Fruit fly (Drosophila melanogaster) whole organism, pupa: ENCODE results near the gene Nepl19.

Experiments
- CG10348 ChIP-seq: fragments of 200-800 bp; sonication (Bioruptor generic); IDR thresholded peaks from 2 replicates; pipeline ENCODE4 v1.3.6; 2022; ENCODE audit warnings: missing biosample characterization, missing genetic modification characterization
- CG12605 ChIP-seq: fragments of 200-800 bp; sonication (Bioruptor generic); IDR thresholded peaks from 2 replicates; pipeline ENCODE4 v1.3.6; 2022; ENCODE audit warnings: missing biosample characterization, missing genetic modification characterization
- CG13204 ChIP-seq: fragments of 200-800 bp; sonication (Bioruptor generic); optimal IDR thresholded peaks from 2 replicates; lab custom pipeline; 2018; ENCODE audit warnings: missing biosample characterization, mild to moderate bottlenecking, missing genetic modification characterization, moderate library complexity
- CG14655 ChIP-seq: fragments of 200-800 bp; sonication (Bioruptor generic); optimal IDR thresholded peaks from 3 replicates; lab custom pipeline; 2017; ENCODE audit warnings: mild to moderate bottlenecking, missing biosample characterization, missing genetic modification reagents, missing genetic modification characterization
- CG15710 ChIP-seq: fragments of 200-800 bp; sonication (Bioruptor generic); optimal IDR thresholded peaks from 2 replicates; lab custom pipeline; 2018; ENCODE audit warnings: missing biosample characterization, mild to moderate bottlenecking, missing genetic modification characterization, moderate library complexity
- CG32121 ChIP-seq: fragments of 200-800 bp; sonication (Bioruptor generic); IDR thresholded peaks from 2 replicates; pipeline ENCODE4 v1.3.6; 2022; ENCODE audit warnings: missing biosample characterization, missing genetic modification characterization
- CG8159 ChIP-seq: fragments of 200-800 bp; sonication (Bioruptor generic); optimal IDR thresholded peaks from 3 replicates; lab custom pipeline; 2018; ENCODE audit warnings: missing biosample characterization, mild to moderate bottlenecking, missing genetic modification characterization, moderate library complexity
- CG9948 ChIP-seq: fragments of 200-800 bp; sonication (Bioruptor generic); optimal IDR thresholded peaks from 2 replicates; lab custom pipeline; 2018; ENCODE audit warnings: missing biosample characterization, mild to moderate bottlenecking, missing genetic modification characterization, moderate library complexity
- EcR ChIP-seq: fragments of 200-800 bp; sonication (Bioruptor generic); optimal IDR thresholded peaks from 3 replicates; lab custom pipeline; 2019; ENCODE audit warnings: missing biosample characterization, missing genetic modification characterization, mild to moderate bottlenecking, moderate library complexity, missing genetic modification reagents
- Ets98B ChIP-seq: fragments of 200-800 bp; sonication (Bioruptor generic); IDR thresholded peaks from 2 replicates; pipeline ENCODE4 v1.3.6; 2022; ENCODE audit warnings: missing biosample characterization, missing genetic modification characterization
- Pif1A ChIP-seq: fragments of 200-800 bp; sonication (Bioruptor generic); optimal IDR thresholded peaks from 3 replicates; lab custom pipeline; 2016; ENCODE audit warnings: missing biosample characterization, missing genetic modification characterization
- Pif1B ChIP-seq: fragments of 200-800 bp; sonication (Bioruptor generic); optimal IDR thresholded peaks from 3 replicates; lab custom pipeline; 2016; ENCODE audit warnings: missing biosample characterization, missing genetic modification characterization
- gl ChIP-seq: fragments of 200-800 bp; sonication (Bioruptor generic); optimal IDR thresholded peaks from 2 replicates; lab custom pipeline; 2018; ENCODE audit warnings: missing biosample characterization, mild to moderate bottlenecking, missing genetic modification characterization

dm6 chr3R:28886813-28887212 is 6.9 kb upstream of the Nepl19 start:
- TF ChIP-seq Ets98B (GFP tag; lab: Robert Waterston, UW) (no peak), CG12605 (no peak), gl (tag; lab: Kevin White, UChicago) (no peak), CG10348 (GFP tag; lab: Robert Waterston, UW) (no peak), CG13204 (GFP tag; lab: Kevin White, UChicago) (no peak), CG8159 (no peak), Pif1A (GFP tag; lab: Kevin White, UChicago) (no peak), Pif1B (GFP tag; lab: Kevin White, UChicago) (no peak), CG9948 (tag; lab: Kevin White, UChicago) (no peak), CG32121 (GFP tag; lab: Robert Waterston, UW) (no peak), CG15710 (tag; lab: Kevin White, UChicago) (no peak), EcR (GFP tag; lab: Kevin White, UChicago) (no peak), CG14655 (GFP tag; lab: Kevin White, UChicago) (no peak)
